Worm (Caenorhabditis elegans): ENCODE results near the gene D1044.4.

DNA sequence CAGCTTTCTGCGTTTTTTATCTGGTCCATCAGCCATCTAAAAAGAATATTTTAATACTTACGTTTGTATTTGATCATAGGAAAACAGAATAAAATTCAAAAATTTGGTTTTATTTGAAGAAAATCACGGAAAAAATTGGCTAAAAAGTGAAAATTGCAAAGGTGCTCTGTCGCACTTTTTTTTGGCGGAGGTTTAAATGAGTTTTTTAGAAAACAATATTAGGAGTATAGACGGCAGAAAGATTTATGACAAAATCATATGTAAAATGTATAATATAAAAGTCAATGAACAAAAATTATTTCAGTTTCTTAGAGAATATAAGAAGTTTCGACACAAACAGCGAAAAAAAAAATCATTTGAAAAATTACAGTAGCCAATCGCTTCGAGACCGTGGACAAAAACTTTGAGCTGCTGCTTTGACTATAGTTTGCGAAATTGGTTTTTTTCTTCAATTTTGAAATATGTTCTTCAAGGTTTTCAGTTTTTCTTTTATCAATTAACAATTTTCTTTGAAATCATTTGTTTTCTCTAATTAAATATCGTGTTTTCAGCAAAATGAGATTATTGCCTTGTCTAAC is 38.0 kb downstream of the D1044.4 start, which contains the start of the genes R02F2.7 and R02F2.4:
- TF ChIP-seq unc-62 (GFP tag; optimal IDR thresholded peaks at IDR 0.05) (no peak), ztf-11 (tag; optimal IDR thresholded peaks at IDR 0.05) (no peak), pha-4 (tag; optimal IDR thresholded peaks at IDR 0.05) (no peak), tbx-8 (GFP tag; optimal IDR thresholded peaks at IDR 0.05) (no peak), blmp-1 (tag; optimal IDR thresholded peaks at IDR 0.05) (no peak), nhr-28 (tag; optimal IDR thresholded peaks at IDR 0.05) (no peak)

Data from whole organism, mixed stage, embryonic.